Worm (Caenorhabditis elegans) whole organism, late embryonic: Measurements from ENCODE around the gene str-155.

ENCODE experiments used
- C38D4.7 ChIP-seq: fragments of 200-800 bp; sonication (Bioruptor generic); optimal IDR thresholded peaks from 2 replicates; lab custom pipeline; 2018; ENCODE audit warnings: mild to moderate bottlenecking, missing genetic modification characterization, moderate library complexity, missing compliant biosample characterization
- Y22D7AL.16 ChIP-seq: sonication (generic microtip); optimal IDR thresholded peaks from 2 replicates; lab custom pipeline; 2016; ENCODE audit warnings: missing genetic modification characterization, missing compliant biosample characterization
- ceh-30 ChIP-seq: fragments of 150-350 bp; optimal IDR thresholded peaks from 2 replicates; lab custom pipeline; 2014; ENCODE audit warnings: missing biosample characterization, missing genetic modification characterization
- ceh-6 ChIP-seq: fragments of 200-800 bp; sonication (Bioruptor generic); optimal IDR thresholded peaks from 2 replicates; lab custom pipeline; 2018; ENCODE audit warnings: mild to moderate bottlenecking, missing genetic modification characterization, missing compliant biosample characterization
- madf-2 ChIP-seq: sonication (generic microtip); optimal IDR thresholded peaks from 2 replicates; lab custom pipeline; 2017; ENCODE audit warnings: missing genetic modification characterization, missing compliant biosample characterization
- nhr-11 ChIP-seq: fragments of 150-350 bp; optimal IDR thresholded peaks from 2 replicates; lab custom pipeline; 2014; ENCODE audit warnings: missing biosample characterization, missing genetic modification characterization
- tbx-2 ChIP-seq: sonication (generic microtip); optimal IDR thresholded peaks from 2 replicates; lab custom pipeline; 2016; ENCODE audit warnings: missing genetic modification characterization, missing compliant biosample characterization
- unc-3 ChIP-seq, 2 experiments: fragments of 200-800 bp in 1 of 2; sonication (Bioruptor generic) in 1 of 2; sonication (generic microtip) in 1 of 2; conservative IDR thresholded peaks in 1 of 2; optimal IDR thresholded peaks in 1 of 2; 2 replicates each; pipeline versions ENCODE4 v1.3.6 to Lab custom; 2016 to 2022; ENCODE audit warnings: missing compliant biosample characterization in 2 of 2, missing genetic modification characterization in 2 of 2, missing genetic modification reagents in 1 of 2

DNA sequence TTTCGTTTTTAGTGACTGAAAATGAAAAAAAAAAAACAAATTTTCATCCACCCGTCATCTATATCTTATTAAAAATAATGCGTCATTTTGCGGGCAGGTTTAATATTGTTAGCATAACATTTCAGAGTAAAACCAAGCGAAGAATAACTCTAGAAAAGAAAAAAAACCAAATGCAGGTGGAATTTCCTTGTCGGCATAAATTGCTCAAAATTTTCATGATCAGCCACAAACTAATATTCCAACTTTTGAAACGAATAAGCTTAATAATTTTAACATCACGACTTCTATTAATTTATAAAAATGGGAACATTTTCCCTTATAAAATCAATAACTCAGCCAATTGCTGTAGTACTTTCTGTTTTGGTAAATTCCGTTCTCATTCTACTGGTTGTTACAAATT is at the start of gene str-155:
- TF ChIP-seq ceh-6 (GFP tag; lab: Kevin White, UChicago) (no peak), nhr-11 (no peak), ceh-30 (no peak), tbx-2 (tag; lab: Kevin White, UChicago) (no peak), C38D4.7 (GFP tag; lab: Kevin White, UChicago) (no peak), Y22D7AL.16 (tag; lab: Kevin White, UChicago) (no peak), unc-3 (GFP tag; conservative IDR thresholded peaks at IDR 0.05; lab: Robert Waterston, UW) (no peak), unc-3 (tag; optimal IDR thresholded peaks at IDR 0.05; lab: Kevin White, UChicago) (no peak), madf-2 (no peak)
